Fruit fly (Drosophila melanogaster) whole organism, wandering third instar larva: ENCODE results near the gene D2hgdh.

Source experiments
- Abd-B ChIP-seq: fragments of >200 bp; optimal IDR thresholded peaks from 2 replicates; lab custom pipeline; 2017; ENCODE audit warnings: missing biosample characterization, missing genetic modification characterization
- CG32264 ChIP-seq: fragments of 200-800 bp; sonication (Bioruptor generic); optimal IDR thresholded peaks from 2 replicates; lab custom pipeline; 2016; ENCODE audit warnings: missing biosample characterization, missing genetic modification characterization
- CG9705 ChIP-seq: fragments of 200-800 bp; sonication (Bioruptor generic); optimal IDR thresholded peaks from 2 replicates; lab custom pipeline; 2018; ENCODE audit warnings: missing biosample characterization, mild to moderate bottlenecking, missing genetic modification characterization
- CrebA ChIP-seq: fragments of 200-800 bp; sonication (Bioruptor generic); optimal IDR thresholded peaks from 2 replicates; lab custom pipeline; 2016; ENCODE audit warnings: missing biosample characterization, mild to moderate bottlenecking, missing genetic modification characterization, borderline replicate concordance
- Dfd ChIP-seq: fragments of >200 bp; optimal IDR thresholded peaks from 2 replicates; lab custom pipeline; 2017; ENCODE audit warnings: missing biosample characterization, missing genetic modification characterization
- Dif ChIP-seq: fragments of 200-275, 200-300 bp; sonication (Bioruptor generic); optimal IDR thresholded peaks from 2 replicates; lab custom pipeline; 2018; ENCODE audit warnings: missing biosample characterization, missing genetic modification characterization; ENCODE audit not compliant: partially characterized antibody
- GATAd ChIP-seq: sonication (Bioruptor generic); optimal IDR thresholded peaks from 2 replicates; lab custom pipeline; 2016; ENCODE audit warnings: missing biosample characterization, missing genetic modification characterization
- HLH106 ChIP-seq: fragments of 200-800 bp; optimal IDR thresholded peaks from 3 replicates; lab custom pipeline; 2019; ENCODE audit warnings: missing biosample characterization, mild to moderate bottlenecking, missing genetic modification characterization, moderate library complexity
- Hnf4 ChIP-seq: fragments of 200-800 bp; sonication (Bioruptor generic); optimal IDR thresholded peaks from 2 replicates; lab custom pipeline; 2016; ENCODE audit warnings: missing biosample characterization, mild to moderate bottlenecking, missing genetic modification characterization
- Hr78 ChIP-seq: fragments of >200 bp; optimal IDR thresholded peaks from 2 replicates; lab custom pipeline; 2017; ENCODE audit warnings: missing biosample characterization, missing genetic modification characterization
- Hr83 ChIP-seq: fragments of 200-300 bp; sonication (Bioruptor generic); optimal IDR thresholded peaks from 2 replicates; lab custom pipeline; 2016; ENCODE audit warnings: missing biosample characterization, mild to moderate bottlenecking, missing genetic modification characterization, moderate library complexity; ENCODE audit not compliant: poor library complexity, severe bottlenecking
- Jra ChIP-seq: sonication (Bioruptor generic); optimal IDR thresholded peaks from 2 replicates; lab custom pipeline; 2016; ENCODE audit warnings: missing biosample characterization, missing genetic modification characterization
- Mio ChIP-seq: sonication (Bioruptor generic); optimal IDR thresholded peaks from 2 replicates; lab custom pipeline; 2016; ENCODE audit warnings: missing biosample characterization, missing genetic modification characterization
- Myc ChIP-seq: fragments of >200 bp; optimal IDR thresholded peaks from 2 replicates; lab custom pipeline; 2017
- N ChIP-seq: fragments of >200 bp; optimal IDR thresholded peaks from 2 replicates; lab custom pipeline; 2018; ENCODE audit warnings: missing biosample characterization, missing external identifiers, missing genetic modification characterization
- OdsH ChIP-seq: fragments of 200-800 bp; sonication (Bioruptor generic); optimal IDR thresholded peaks from 2 replicates; lab custom pipeline; 2016; ENCODE audit warnings: missing biosample characterization, mild to moderate bottlenecking, missing genetic modification characterization
- Rel ChIP-seq, 2 experiments: fragments of 200-800 bp; sonication (Bioruptor generic) in 1 of 2; optimal IDR thresholded peaks; 2 replicates in 1 of 2; 3 replicates in 1 of 2; lab custom pipeline; 2016 to 2019; ENCODE audit warnings: mild to moderate bottlenecking in 2 of 2, missing biosample characterization in 2 of 2, missing genetic modification characterization in 2 of 2, moderate library complexity in 1 of 2
- Sp1 ChIP-seq: fragments of 200-800 bp; sonication (Bioruptor generic); optimal IDR thresholded peaks from 3 replicates; lab custom pipeline; 2019; ENCODE audit warnings: missing biosample characterization, mild to moderate bottlenecking, missing genetic modification characterization, moderate library complexity
- Vsx2 ChIP-seq: fragments of 200-300, 225-300 bp; sonication (Bioruptor generic); optimal IDR thresholded peaks from 2 replicates; lab custom pipeline; 2018; ENCODE audit warnings: missing biosample characterization, missing genetic modification characterization; ENCODE audit not compliant: partially characterized antibody
- br ChIP-seq: fragments of 200-800 bp; sonication (Bioruptor generic); optimal IDR thresholded peaks from 2 replicates; lab custom pipeline; 2016; ENCODE audit warnings: missing biosample characterization, missing genetic modification characterization
- brk ChIP-seq: fragments of 200-800 bp; sonication (Bioruptor generic); optimal IDR thresholded peaks from 2 replicates; lab custom pipeline; 2016; ENCODE audit warnings: missing biosample characterization, mild to moderate bottlenecking, missing genetic modification characterization
- dl ChIP-seq, 2 experiments: fragments of 175-275, 200-275 bp in 1 of 2; fragments of 200-275 bp in 1 of 2; sonication (Bioruptor generic); optimal IDR thresholded peaks; lab custom pipeline; 2018; ENCODE audit warnings: mild to moderate bottlenecking in 2 of 2, missing biosample characterization in 2 of 2, missing genetic modification characterization in 2 of 2, moderate library complexity in 2 of 2; ENCODE audit not compliant: partially characterized antibody in 2 of 2, insufficient read depth in 1 of 2
- dmrt93B ChIP-seq: fragments of 200-800 bp; sonication (Bioruptor generic); optimal IDR thresholded peaks from 2 replicates; lab custom pipeline; 2018; ENCODE audit warnings: missing biosample characterization, mild to moderate bottlenecking, missing genetic modification characterization
- dsf ChIP-seq: sonication (Bioruptor generic); optimal IDR thresholded peaks from 2 replicates; lab custom pipeline; 2016; ENCODE audit warnings: missing biosample characterization, missing genetic modification characterization, borderline replicate concordance
- ey ChIP-seq: fragments of 200-800 bp; sonication (Bioruptor generic); optimal IDR thresholded peaks from 2 replicates; lab custom pipeline; 2016; ENCODE audit warnings: missing biosample characterization, missing genetic modification characterization
- foxo ChIP-seq, 2 experiments: fragments of 200-800 bp; sonication (Bioruptor generic); optimal IDR thresholded peaks; 2 replicates in 1 of 2; 3 replicates in 1 of 2; lab custom pipeline; 2016 to 2017; ENCODE audit warnings: missing biosample characterization in 2 of 2, missing genetic modification characterization in 2 of 2
- fru ChIP-seq: fragments of 200-800 bp; sonication (Bioruptor generic); optimal IDR thresholded peaks from 3 replicates; lab custom pipeline; 2016; ENCODE audit warnings: missing biosample characterization, mild to moderate bottlenecking, missing genetic modification characterization
- h ChIP-seq: fragments of 200-800 bp; sonication (Bioruptor generic); optimal IDR thresholded peaks from 3 replicates; lab custom pipeline; 2016; ENCODE audit warnings: missing biosample characterization, mild to moderate bottlenecking, missing genetic modification characterization
- jim ChIP-seq: fragments of 175-275, 200-325 bp; sonication (Bioruptor generic); optimal IDR thresholded peaks from 2 replicates; lab custom pipeline; 2016; ENCODE audit warnings: missing biosample characterization, mild to moderate bottlenecking, missing genetic modification characterization
- lola ChIP-seq: fragments of >200 bp; optimal IDR thresholded peaks from 2 replicates; lab custom pipeline; 2017; ENCODE audit warnings: missing biosample characterization, missing genetic modification characterization
- pan ChIP-seq: fragments of >200 bp; optimal IDR thresholded peaks from 2 replicates; lab custom pipeline; 2017
- psq ChIP-seq: fragments of 200-800 bp; sonication (Bioruptor generic); optimal IDR thresholded peaks from 3 replicates; lab custom pipeline; 2017; ENCODE audit warnings: missing biosample characterization, mild to moderate bottlenecking, missing genetic modification characterization, moderate library complexity
- rgr ChIP-seq: fragments of 200-800 bp; sonication (Bioruptor generic); optimal IDR thresholded peaks from 3 replicates; lab custom pipeline; 2016; ENCODE audit warnings: missing biosample characterization, mild to moderate bottlenecking, missing genetic modification characterization
- sage ChIP-seq: fragments of 200-800 bp; sonication (Bioruptor generic); optimal IDR thresholded peaks from 2 replicates; lab custom pipeline; 2016; ENCODE audit warnings: missing biosample characterization, mild to moderate bottlenecking, missing genetic modification characterization
- sv ChIP-seq: fragments of 200-800 bp; sonication (Bioruptor generic); optimal IDR thresholded peaks from 3 replicates; lab custom pipeline; 2016; ENCODE audit warnings: missing biosample characterization, missing genetic modification characterization
- tai ChIP-seq: sonication (Bioruptor generic); optimal IDR thresholded peaks from 2 replicates; lab custom pipeline; 2016; ENCODE audit warnings: missing biosample characterization, missing genetic modification characterization
- usp ChIP-seq: fragments of >200 bp; optimal IDR thresholded peaks from 2 replicates; lab custom pipeline; 2017; ENCODE audit warnings: missing biosample characterization, missing genetic modification characterization
- woc ChIP-seq: sonication (Bioruptor generic); optimal IDR thresholded peaks from 2 replicates; lab custom pipeline; 2016; ENCODE audit warnings: missing biosample characterization, mild to moderate bottlenecking, missing genetic modification characterization

D2hgdh gene

DNA sequence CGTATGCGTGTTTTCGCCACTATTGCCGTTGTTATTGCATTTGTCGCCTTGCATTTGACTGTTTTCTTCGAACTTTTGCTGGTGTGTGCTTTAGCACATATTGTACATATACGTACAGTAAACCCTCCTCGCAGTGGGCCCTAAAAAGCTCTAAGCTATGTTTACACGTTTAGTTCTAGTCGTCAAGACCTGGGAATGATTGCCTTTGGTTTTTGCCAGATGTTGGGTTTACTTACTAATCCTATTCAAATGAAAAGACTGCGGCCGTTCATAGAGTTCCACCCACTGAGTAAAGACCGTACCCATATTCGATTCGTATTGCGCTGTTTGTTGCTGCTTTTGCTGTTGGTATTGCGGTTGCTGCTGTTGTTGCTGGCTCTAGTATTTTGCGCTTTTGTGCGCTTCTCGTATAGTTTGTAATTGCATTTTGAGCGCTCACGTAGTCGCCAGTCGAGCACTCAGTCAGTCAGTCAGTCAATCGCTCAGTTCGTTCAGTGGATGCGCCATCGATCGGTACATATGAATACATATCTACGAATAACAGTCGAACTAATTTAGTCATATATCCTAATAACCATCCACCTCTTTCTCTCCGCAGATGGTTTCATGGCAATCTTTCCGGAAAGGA, 33.4 kb upstream of the D2hgdh start:
- TF ChIP-seq Dfd (GFP tag; lab: Kevin White, UChicago): no peak
- no peak for TF ChIP-seq jim
- no peak for TF ChIP-seq Sp1 (GFP tag; lab: Kevin White, UChicago)
- TF ChIP-seq, all 38 proteins: peak for 0

DNA sequence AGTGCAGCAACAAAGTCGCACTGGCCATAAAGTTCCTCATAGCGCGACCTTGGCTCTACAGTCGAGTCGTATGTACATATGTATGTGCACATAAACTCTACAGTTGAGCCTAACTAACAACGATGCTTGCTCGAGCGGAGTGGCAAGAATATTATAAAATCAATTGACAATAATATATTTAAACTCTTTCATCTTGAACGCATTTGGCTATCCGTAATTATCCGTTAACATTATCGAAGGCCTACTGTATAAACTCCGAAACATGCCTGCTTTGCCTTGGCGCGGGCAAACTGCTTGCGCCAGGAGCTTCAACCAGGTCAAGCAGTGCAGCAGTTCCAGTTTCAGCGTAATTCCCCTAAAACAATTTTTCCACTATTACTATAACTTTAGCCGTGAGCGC, 32.6 kb upstream of the D2hgdh start:
- TF ChIP-seq GATAd: no peak
- no peak for TF ChIP-seq usp (GFP tag; lab: Kevin White, UChicago)
- no peak for TF ChIP-seq OdsH (GFP tag; lab: Kevin White, UChicago)
- TF ChIP-seq foxo (GFP tag; optimal IDR thresholded peaks at IDR 0.05; lab: Kevin White, UChicago): no peak
- TF ChIP-seq Dfd (GFP tag; lab: Kevin White, UChicago): no peak
- no peak for TF ChIP-seq br
- no peak for TF ChIP-seq jim
- no peak for TF ChIP-seq sv
- TF ChIP-seq Hr78 (GFP tag; lab: Kevin White, UChicago): no peak
- no peak for TF ChIP-seq CrebA (GFP tag; lab: Kevin White, UChicago)
- TF ChIP-seq pan (lab: Kevin White, UChicago): no peak

DNA sequence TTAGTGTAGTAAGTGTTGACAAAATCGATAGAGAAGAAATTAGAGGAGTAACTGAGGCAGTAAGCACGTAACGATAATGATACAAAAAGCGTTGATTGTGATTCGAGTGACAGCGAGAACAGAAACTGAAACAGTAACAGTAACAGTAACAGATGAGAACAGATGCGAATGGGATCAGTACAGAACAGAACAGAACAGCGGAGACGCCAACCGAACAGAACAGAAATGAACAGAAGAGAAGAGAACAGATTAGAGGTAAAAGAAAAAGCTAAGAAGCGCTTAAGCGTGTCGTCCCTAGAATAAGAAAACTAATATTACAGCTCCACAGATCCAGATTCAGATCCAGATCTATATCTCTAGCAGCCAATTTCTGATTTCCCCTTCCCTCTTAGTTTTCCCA, 28.6 kb upstream of the D2hgdh start:
- TF ChIP-seq Hr78 (GFP tag; lab: Kevin White, UChicago): no peak
- TF ChIP-seq Myc (lab: Kevin White, UChicago): peak; percentile 74

DNA sequence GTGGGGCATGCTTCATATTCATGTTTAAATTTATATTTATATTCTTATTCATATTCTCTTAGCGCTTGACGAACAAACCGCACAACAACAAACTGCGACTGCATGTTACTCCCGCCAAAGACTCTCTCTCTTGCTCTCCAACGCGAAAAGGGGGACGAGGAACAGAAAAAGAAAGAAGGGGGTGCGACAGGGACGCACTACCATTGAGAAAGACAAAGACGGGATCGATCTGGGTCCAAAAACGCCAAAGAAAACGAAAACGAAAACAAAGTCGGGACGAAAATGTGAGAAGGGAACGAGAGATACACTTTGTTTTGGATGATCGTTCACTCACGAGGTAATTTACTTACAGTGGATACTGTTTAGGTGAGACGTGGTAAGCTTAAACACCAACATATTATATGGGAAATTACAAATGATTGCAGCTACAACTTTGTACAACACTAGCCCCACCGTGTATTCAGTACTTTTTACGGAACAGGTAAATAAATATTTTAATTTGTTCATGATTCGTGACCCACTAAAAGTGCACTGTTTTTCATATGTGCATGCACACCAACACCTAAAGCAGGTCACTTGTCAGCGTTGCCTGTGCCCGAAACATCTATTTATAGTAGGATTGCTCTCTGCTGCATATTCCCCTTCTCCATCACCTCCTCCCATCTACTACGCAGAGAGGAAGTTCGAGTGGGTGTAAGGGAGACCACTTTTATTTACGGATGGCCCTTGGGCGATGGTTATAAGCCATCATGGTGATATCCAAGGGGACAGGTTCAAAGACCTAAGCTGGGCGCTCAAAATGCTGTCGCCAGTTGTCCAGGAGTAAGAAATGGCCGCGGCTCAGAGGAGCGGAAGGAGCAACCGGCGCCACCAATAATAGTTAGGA, 19.3 kb upstream of the D2hgdh start:
- TF ChIP-seq woc (GFP tag; lab: Kevin White, UChicago) (peak; percentile 77), fru (GFP tag; lab: Kevin White, UChicago) (peak; percentile 85), HLH106 (tag; lab: Kevin White, UChicago) (peak; percentile 64), br (peak; percentile 62), N (GFP tag; lab: Kevin White, UChicago) (no peak), dmrt93B (no peak), GATAd (no peak), lola (GFP tag; lab: Kevin White, UChicago) (no peak), sage (GFP tag; lab: Kevin White, UChicago) (no peak), Hnf4 (GFP tag; lab: Kevin White, UChicago) (peak; percentile 59), Dif (GFP tag; lab: Kevin White, UChicago) (peak; percentile 56), Vsx2 (GFP tag; lab: Kevin White, UChicago) (peak; percentile 2), tai (GFP tag; lab: Kevin White, UChicago) (no peak), brk (GFP tag; lab: Kevin White, UChicago) (peak; percentile 61), psq (GFP tag; lab: Kevin White, UChicago) (peak; percentile 97), Myc (lab: Kevin White, UChicago) (no peak), OdsH (GFP tag; lab: Kevin White, UChicago) (peak; percentile 67), usp (GFP tag; lab: Kevin White, UChicago) (no peak), Jra (GFP tag; lab: Kevin White, UChicago) (peak; percentile 2), CrebA (GFP tag; lab: Kevin White, UChicago) (no peak), foxo (GFP tag; optimal IDR thresholded peaks at IDR 0.05; lab: Kevin White, UChicago) (peak in 1 of 2 experiments; percentile 79), ey (peak; percentile 71), rgr (GFP tag; lab: Kevin White, UChicago) (peak; percentile 72), dl (GFP tag; optimal IDR thresholded peaks at IDR 0.05; lab: Kevin White, UChicago; ENCODE audit: insufficient read depth in 1 of 2, partially characterized antibody in 2 of 2) (no peak), Dfd (GFP tag; lab: Kevin White, UChicago) (no peak), pan (lab: Kevin White, UChicago) (no peak), h (GFP tag; lab: Kevin White, UChicago) (peak; percentile 76), sv (no peak), CG9705 (GFP tag; lab: Kevin White, UChicago) (peak; percentile 1), Mio (GFP tag; lab: Kevin White, UChicago) (no peak), CG32264 (GFP tag; lab: Kevin White, UChicago) (no peak), Sp1 (GFP tag; lab: Kevin White, UChicago) (peak; percentile 39), jim (no peak), Rel (GFP tag; optimal IDR thresholded peaks at IDR 0.05; lab: Kevin White, UChicago) (no peak), Rel (tag; optimal IDR thresholded peaks at IDR 0.05; lab: Kevin White, UChicago) (peak; percentile 45), Hr78 (GFP tag; lab: Kevin White, UChicago) (no peak), Hr83 (GFP tag; lab: Kevin White, UChicago) (no peak), dsf (no peak), Abd-B (no peak)
- TF ChIP-seq, all 38 proteins: peak for 18
